Fruit fly (Drosophila melanogaster) S2 (cell line): Measurements from ENCODE around the gene CG6908.

Experiments
- CG8478 ChIP-seq: fragments of >200 bp; optimal IDR thresholded peaks from 2 replicates; lab custom pipeline; 2018
- CTCF ChIP-seq, 2 experiments: fragments of >200 bp; optimal IDR thresholded peaks; 2 replicates each; lab custom pipeline; 2018

Gene CG6908

DNA sequence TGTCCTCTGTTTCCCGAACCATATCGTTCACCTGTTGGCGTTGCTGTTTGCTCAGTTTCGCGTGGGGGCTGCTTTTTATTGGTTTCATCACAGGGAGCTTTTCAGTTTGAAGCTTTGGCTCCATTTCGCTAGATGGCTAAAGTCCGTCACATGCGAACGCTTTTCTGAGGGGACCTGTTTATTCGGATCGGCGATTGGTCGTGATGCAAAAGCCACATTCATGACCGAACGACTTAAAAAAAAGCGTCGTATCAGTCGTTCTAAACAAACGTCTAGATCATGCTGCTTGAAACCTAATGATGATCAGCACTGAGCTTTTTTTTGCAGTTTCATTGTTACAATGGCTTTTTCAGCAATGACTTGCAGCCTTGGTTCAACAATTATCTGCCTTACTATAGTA lies at the start of gene CG6908:
CG6908 (minus strand) TSS at position 152 of the 400 bp plus-strand sequence.
- TF ChIP-seq CTCF (optimal IDR thresholded peaks at IDR 0.05; lab: Kevin White, UChicago) (no peak), CG8478 (no peak)

DNA sequence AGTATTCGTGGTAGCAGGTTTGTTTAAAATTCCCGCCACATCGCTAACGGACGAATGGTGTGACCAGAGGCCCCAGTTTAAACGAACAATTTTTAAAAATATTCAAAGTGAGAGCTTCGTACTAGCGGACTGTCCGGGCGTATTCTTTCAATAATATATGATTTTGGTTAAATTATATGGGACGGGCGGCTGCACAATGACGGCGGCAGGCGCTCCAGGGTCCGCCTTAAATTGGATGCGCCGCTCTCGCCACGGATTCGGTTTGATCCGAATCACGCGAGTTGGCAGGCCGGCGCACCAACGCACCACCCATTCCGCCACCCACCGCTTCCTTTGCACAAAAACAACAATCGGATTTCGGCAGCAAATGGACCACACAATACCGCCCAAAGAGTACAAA lies 45.5 kb upstream of the CG6908 start, which contains the start of gene CG14721:
CG14721 (plus strand) TSS at position 111 of the 400 bp plus-strand sequence.
- TF ChIP-seq CTCF (optimal IDR thresholded peaks at IDR 0.05; lab: Kevin White, UChicago) (no peak), CG8478 (no peak)

DNA sequence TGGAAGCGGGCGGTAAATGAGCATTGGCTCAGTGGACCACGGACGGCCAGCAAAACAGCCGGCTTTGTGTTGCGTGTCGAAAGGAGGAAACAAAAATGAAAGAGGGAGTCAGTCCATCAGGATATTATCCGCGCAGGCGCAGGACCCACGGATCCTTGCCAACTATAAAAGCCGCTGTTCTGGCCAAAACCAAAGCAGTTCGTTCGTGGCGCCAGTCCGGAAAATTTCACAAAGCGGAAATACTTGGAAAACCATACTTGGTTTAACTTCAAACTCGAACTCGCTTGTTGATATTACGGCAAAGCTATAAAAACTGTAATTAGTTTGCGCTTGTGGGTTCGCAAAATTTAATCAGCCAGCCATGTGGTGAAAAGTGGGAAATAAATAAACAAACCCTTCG lies 31.7 kb upstream of the CG6908 start, which contains the start of gene CG12594:
CG12594 (plus strand) TSS at position 142 of the 400 bp plus-strand sequence.
- no peak for TF ChIP-seq CG8478
- TF ChIP-seq CTCF (optimal IDR thresholded peaks at IDR 0.05; lab: Kevin White, UChicago) = no peak

DNA sequence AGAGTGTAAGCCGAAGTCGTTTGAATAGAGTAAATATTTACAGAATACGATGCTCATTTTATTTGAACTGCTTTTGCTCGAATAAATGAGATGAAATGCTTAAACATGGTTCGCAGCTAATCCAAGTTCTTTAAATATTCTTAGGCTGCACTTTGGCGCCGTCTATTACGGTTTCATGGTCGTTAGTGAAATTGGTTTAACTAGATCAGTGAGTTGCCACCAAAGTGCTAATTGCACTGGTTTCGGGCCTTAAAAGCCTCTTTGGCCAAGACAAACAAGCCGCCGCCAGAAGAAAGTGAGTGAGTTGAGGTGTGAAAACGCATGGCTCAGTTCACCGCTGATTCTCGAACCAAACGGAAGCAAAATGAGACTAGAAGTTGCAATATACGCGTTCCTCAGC lies 21.5 kb upstream of the CG6908 start, which contains the start of gene CG14720:
CG14720 (plus strand) TSS at position 301 of the 400 bp plus-strand sequence.
- TF ChIP-seq CG8478 (no peak), CTCF (optimal IDR thresholded peaks at IDR 0.05; lab: Kevin White, UChicago) (no peak)

DNA sequence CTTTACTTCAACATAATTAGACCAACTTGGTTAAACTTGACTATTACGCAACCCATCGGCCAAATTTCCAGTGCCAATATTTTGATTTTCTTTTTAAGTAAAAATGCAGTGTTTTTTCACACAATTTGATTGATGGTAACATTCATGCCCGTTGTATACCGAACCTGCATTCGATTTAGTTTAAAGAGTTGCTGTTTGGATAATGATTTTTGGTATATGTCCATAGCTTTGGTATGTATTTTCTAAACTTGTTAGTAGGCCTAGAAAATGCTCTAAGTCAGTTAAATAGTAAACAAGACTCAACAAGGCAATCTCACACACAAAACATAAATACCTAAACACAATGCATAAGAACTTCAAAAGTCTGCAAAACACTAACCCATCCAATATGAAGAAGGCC lies 13.9 kb upstream of the CG6908 start, which contains the start of gene I-t:
I-t (plus strand) TSS at position 301 of the 400 bp plus-strand sequence.
- TF ChIP-seq CG8478 (no peak), CTCF (optimal IDR thresholded peaks at IDR 0.05; lab: Kevin White, UChicago) (no peak)

DNA sequence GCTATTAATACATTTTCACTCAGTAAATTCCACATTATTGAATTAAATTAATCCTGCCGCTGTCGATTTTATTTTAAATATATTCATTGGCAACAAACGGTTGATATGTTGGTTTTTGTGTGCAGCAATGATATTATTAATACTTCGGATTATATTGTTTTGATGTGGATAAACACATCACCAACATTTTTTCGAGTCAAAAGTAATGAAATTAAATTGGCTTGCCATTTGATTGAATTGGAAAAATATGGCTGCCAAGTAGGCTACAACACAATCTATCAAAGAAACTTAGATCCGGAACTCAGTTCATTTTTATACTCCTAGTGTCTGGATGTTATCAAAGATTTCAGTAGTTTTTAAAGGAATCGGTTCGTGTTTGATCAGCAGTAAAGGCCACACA lies 10.5 kb upstream of the CG6908 start, which contains the start of gene CG14718:
CG14718 (plus strand) TSS at position 301 of the 400 bp plus-strand sequence.
- TF ChIP-seq CG8478 = no peak
- no peak for TF ChIP-seq CTCF (optimal IDR thresholded peaks at IDR 0.05; lab: Kevin White, UChicago)

DNA sequence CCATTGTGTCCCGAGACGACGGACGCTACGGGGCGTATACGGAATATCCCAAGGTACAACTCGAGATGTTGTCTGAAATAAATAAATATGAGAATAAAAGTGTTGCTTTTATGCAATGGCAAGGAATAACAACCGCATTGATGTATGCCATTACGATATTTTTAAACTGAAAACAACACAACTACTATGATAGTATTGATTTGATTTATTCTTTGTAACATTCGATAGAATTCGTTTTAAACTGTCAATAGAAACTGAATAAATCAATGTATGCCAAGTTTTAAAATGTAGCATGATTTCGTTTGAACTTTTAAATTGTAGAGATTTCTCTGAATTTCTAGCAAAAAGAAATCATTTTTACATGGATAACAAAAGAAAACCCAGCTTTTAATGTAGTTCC lies 6.4 kb upstream of the CG6908 start, which contains the start of gene CG14717:
CG14717 (plus strand) TSS at position 301 of the 400 bp plus-strand sequence.
- TF ChIP-seq CTCF (optimal IDR thresholded peaks at IDR 0.05; lab: Kevin White, UChicago) (no peak), CG8478 (no peak)

DNA sequence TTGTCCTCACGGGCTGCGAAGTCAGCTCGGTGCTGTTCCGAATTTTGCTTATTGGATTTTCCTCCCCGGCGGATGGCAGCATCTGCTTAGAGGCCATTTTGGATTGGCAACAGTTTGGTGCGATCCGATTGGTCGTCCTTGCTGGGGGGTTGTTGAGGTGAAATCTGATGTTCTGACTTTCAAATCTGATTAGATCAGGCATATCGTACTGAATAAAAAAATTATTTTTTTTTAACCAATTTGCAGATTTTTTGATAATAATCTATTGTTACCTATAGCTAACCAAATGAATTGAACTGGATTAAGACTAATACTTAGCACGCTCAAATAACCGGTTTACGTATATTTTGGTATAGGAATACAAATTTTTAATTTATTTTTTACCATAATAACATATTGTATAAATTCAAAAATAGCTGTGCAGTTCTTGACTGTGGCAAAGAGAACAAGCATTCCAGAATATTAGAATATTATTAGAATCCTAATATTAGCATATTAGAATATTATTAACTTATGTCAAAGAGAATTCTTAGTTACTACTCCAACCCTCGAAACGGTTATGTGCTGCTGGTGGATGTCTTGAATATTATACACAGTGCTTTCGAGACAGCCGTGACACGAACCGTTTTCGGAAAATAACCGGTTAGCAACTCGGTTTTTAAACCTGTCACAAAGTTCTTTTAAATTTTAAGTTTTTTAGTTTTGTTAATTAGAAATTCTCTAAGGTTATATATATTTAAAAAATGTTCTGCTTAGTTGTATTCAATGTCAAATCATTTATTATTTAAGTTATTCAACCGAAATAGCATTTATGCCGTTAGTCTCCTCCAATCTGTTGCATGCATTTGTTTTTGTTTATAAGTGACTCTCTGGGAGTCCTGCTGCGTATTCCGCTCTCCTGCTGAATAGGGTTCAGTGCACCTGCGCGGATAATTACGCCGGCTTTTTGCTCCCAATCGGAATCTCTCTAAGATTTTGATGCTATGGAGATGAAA lies 4.8 kb upstream of the CG6908 start, which contains the start of gene Fer3:
Fer3 (minus strand) TSS at position 1 of the 995 bp plus-strand sequence.
- TF ChIP-seq CTCF (optimal IDR thresholded peaks at IDR 0.05; lab: Kevin White, UChicago) (peak in 1 of 2 experiments; percentile 66), CG8478 (no peak)

DNA sequence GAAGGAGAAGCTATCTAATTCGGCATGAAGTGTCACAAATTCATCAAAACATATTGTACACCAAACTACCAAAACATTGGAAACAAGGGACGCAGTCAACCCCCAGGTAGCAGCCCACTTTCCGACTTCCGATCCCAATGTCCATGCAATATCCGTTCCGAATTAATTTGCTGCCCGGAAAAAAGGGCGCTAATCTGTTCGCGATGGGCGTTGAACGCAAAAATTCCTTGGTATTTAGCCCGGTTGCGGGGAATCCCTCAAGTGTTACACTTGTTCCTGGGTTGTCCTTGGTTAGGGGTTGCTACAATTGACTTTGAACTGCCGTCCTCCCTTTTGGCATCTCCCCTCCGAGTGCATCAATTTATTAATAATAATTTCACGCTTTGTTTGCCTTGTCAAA lies 2.7 kb upstream of the CG6908 start:
- TF ChIP-seq CTCF (optimal IDR thresholded peaks at IDR 0.05; lab: Kevin White, UChicago) = no peak
- TF ChIP-seq CG8478 = no peak

DNA sequence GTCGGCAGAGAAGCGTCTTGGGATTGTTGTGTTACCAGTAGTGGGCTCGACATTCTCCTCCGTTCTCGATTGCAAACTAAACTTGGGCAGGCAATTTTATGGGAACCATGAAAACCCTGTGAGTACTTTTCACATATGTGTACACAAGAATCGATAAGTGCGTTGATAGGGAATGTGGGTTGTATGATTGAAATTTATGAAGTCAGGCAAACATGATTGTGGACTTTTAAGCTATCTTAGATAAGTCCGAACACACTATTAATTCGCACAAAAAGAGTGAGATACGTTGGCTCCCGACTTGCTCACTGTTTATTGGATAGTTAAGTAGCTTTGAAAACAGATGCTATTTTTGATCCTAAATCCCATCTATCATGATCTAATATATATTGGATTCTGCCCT lies 1.9 kb upstream of the CG6908 start, which contains the start of gene CG18765:
CG18765 (minus strand) TSS at position 53 of the 400 bp plus-strand sequence.
- no peak for TF ChIP-seq CG8478
- no peak for TF ChIP-seq CTCF (optimal IDR thresholded peaks at IDR 0.05; lab: Kevin White, UChicago)

DNA sequence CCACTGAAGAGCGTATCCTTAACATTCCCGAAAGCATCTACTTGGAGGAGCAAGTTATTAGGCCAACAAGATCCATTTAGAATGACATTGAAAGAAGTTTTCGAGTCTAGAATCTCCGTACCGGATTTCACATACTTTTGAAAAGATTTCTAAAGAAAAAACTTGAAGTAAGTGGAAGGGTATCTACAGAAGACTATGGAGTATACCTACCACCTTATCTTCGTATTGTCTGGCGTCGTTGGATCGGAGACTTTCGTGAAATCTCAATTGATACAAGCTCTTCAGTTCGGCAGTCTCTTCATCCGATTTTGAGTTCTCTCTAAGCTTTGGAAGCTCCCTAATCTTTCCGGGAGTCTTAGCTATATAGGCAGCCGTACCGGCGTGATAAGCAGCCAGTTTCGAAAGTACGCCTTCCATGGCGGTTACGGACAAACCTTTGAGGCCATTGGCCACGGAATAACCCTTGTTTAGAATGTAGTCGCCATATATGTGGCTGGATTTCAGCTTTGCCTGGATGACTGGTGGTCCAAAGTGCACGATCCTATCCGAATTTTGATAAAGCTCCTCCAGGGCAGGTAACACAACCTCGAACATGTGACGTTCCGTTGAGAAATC lies 1.1 kb upstream of the CG6908 start:
- TF ChIP-seq CG8478 (no peak), CTCF (optimal IDR thresholded peaks at IDR 0.05; lab: Kevin White, UChicago) (no peak)

DNA sequence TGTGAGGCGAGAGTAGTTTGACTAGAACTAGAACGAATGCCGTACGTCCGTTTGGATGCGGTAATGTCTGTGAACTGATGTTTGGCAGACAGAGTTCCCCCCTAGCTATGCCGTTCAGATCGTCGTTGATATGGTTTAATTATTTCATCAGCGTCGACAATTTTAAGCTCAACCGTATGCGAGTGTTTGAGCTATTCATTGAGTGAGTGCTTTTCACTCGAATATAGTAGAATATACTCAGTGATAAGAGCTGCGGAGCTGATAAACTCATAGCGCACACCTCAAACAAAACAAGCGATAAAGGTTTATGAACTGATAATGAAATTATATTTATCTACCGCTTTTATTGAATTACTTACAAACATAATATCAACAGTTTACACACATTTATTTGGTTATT lies 1.8 kb downstream of the CG6908 start, which contains the start of gene CG6834:
CG6834 (minus strand) TSS at position 79 of the 400 bp plus-strand sequence.
- TF ChIP-seq CTCF (optimal IDR thresholded peaks at IDR 0.05; lab: Kevin White, UChicago) = no peak
- no peak for TF ChIP-seq CG8478

DNA sequence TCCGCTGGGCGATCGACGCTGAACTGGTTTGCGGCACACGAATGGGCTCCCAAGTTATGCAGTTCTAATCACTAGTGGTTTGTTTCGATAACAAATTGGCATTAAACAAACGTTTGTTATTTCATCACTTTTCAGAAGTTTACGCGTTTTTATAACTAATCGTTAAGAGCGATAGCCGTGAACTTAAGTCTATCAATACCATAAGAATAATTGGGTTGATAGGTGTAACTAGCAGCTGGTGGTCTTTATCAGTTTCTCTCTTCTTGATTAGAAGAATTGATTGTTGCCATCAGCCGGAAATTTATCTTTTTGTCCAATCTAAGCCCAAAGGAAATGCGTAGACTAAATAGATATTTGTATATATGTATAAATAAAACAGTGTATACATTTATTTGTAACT lies 5.5 kb downstream of the CG6908 start, which contains the start of gene CG6830:
CG6830 (minus strand) TSS at position 27 of the 400 bp plus-strand sequence.
- TF ChIP-seq CTCF (optimal IDR thresholded peaks at IDR 0.05; lab: Kevin White, UChicago) = no peak

DNA sequence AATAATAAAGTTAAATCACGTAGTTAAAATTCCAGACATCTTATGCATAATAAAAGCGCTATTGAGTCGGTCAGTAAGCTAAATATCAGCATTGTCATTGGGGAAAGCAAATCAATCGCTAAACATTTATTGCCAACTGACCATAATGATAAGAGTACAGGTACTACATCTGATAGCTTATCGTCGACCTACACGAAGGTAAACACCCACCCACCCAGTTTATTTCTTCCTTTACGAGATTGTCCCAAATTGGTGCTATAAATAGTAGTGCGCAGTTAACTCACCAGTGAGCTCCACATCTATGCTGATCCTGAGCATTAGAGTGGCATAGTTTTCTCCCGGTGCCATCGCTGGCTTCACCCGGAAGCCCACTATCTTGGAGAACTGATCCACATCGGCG lies 6.2 kb downstream of the CG6908 start:
- TF ChIP-seq CG8478 (no peak), CTCF (optimal IDR thresholded peaks at IDR 0.05; lab: Kevin White, UChicago) (no peak)

DNA sequence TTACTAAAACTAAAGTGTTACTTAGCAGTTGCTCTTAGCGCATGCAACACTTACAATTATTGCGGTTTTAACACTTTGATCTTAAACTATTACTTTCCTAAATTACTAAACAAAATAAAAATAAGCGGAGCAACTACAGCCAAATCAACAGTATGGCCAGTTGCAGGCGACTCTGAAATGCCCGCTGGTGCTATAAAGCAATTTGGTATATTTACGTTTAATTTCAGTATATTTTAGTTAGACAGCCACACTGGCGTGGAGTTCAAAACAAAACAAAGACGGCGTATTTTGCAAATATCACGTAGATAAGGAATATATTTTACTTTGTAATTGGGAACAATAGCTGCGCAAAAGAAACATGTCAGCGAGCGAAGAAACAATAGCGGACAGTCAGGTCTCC lies 10.3 kb downstream of the CG6908 start, which contains the start of the genes Taf12 and Ho:
Taf12 (minus strand) TSS at position 178 of the 400 bp plus-strand sequence.
Ho (plus strand) TSS at position 231 of the 400 bp plus-strand sequence.
- no peak for TF ChIP-seq CG8478
- TF ChIP-seq CTCF (optimal IDR thresholded peaks at IDR 0.05; lab: Kevin White, UChicago) = peak in 1 of 2 experiments; percentile 12
